Worm (Caenorhabditis elegans): ENCODE measurements around the gene Y48D7A.1.

Gene Y48D7A.1

ce11 chrX:2983996-2984395, 25.3 kb upstream of the Y48D7A.1 start, which contains the start of gene osm-5:
Gene osm-5 (plus strand): TSS chrX:2984263.
- TF ChIP-seq unc-120 (tag; optimal IDR thresholded peaks at IDR 0.05; ENCODE audit: poor library complexity, severe bottlenecking) = no peak

ce11 chrX:2990145-2990544, 19.1 kb upstream of the Y48D7A.1 start:
- no peak for TF ChIP-seq tbx-8 (GFP tag; optimal IDR thresholded peaks at IDR 0.05)
- TF ChIP-seq mab-5 (tag; optimal IDR thresholded peaks at IDR 0.05) = no peak
- TF ChIP-seq drap-1 (GFP tag; optimal IDR thresholded peaks at IDR 0.05) = no peak
- TF ChIP-seq lin-13 (tag; optimal IDR thresholded peaks at IDR 0.05) = no peak
- no peak for TF ChIP-seq sptf-1 (tag; optimal IDR thresholded peaks at IDR 0.05)
- no peak for TF ChIP-seq elt-3 (tag; optimal IDR thresholded peaks at IDR 0.05)
- TF ChIP-seq sem-2 (GFP tag; optimal IDR thresholded peaks at IDR 0.05) = no peak
- TF ChIP-seq nhr-76 (tag; optimal IDR thresholded peaks at IDR 0.05) = no peak

ce11 chrX:2996318-2996717, 13.0 kb upstream of the Y48D7A.1 start:
- no peak for TF ChIP-seq unc-39 (tag; optimal IDR thresholded peaks at IDR 0.05)
- no peak for TF ChIP-seq nhr-76 (tag; optimal IDR thresholded peaks at IDR 0.05)
- TF ChIP-seq lin-32 (GFP tag; optimal IDR thresholded peaks at IDR 0.05) = no peak
- no peak for TF ChIP-seq mls-2 (tag; optimal IDR thresholded peaks at IDR 0.05)
- no peak for TF ChIP-seq sptf-1 (tag; optimal IDR thresholded peaks at IDR 0.05)
- TF ChIP-seq mep-1 (tag; optimal IDR thresholded peaks at IDR 0.05) = no peak
- no peak for TF ChIP-seq elt-3 (tag; optimal IDR thresholded peaks at IDR 0.05)
- no peak for TF ChIP-seq lin-13 (tag; optimal IDR thresholded peaks at IDR 0.05)
- TF ChIP-seq snpc-4 (tag; optimal IDR thresholded peaks at IDR 0.05) = no peak

ce11 chrX:2996976-2997399, 12.3 kb upstream of the Y48D7A.1 start:
- peak; percentile 91 for TF ChIP-seq drap-1 (GFP tag; optimal IDR thresholded peaks at IDR 0.05)
- no peak for TF ChIP-seq flh-1 (GFP tag; optimal IDR thresholded peaks at IDR 0.05)
- peak; percentile 34 for TF ChIP-seq elt-1 (tag; optimal IDR thresholded peaks at IDR 0.05; ENCODE audit: borderline replicate concordance, insufficient read depth)
- TF ChIP-seq elt-3 (tag; optimal IDR thresholded peaks at IDR 0.05) = peak; percentile 91
- peak; percentile 94 for TF ChIP-seq mab-5 (tag; optimal IDR thresholded peaks at IDR 0.05)
- peak; percentile 60 for TF ChIP-seq nhr-76 (tag; optimal IDR thresholded peaks at IDR 0.05)
- TF ChIP-seq unc-120 (tag; optimal IDR thresholded peaks at IDR 0.05; ENCODE audit: poor library complexity, severe bottlenecking) = peak; percentile 94
- no peak for TF ChIP-seq mls-2 (tag; optimal IDR thresholded peaks at IDR 0.05)
- TF ChIP-seq pha-4 (tag; optimal IDR thresholded peaks at IDR 0.05) = peak; percentile 97
- TF ChIP-seq unc-39 (tag; optimal IDR thresholded peaks at IDR 0.05) = peak; percentile 61
- no peak for TF ChIP-seq bed-3 (GFP tag; optimal IDR thresholded peaks at IDR 0.05)
- TF ChIP-seq ces-1 (GFP tag; optimal IDR thresholded peaks at IDR 0.05) = peak; percentile 99
- peak; percentile 53 for TF ChIP-seq nhr-28 (tag; optimal IDR thresholded peaks at IDR 0.05)
- no peak for TF ChIP-seq snpc-4 (tag; optimal IDR thresholded peaks at IDR 0.05)
- TF ChIP-seq sptf-1 (tag; optimal IDR thresholded peaks at IDR 0.05) = peak; percentile 87
- TF ChIP-seq nhr-2 (tag; optimal IDR thresholded peaks at IDR 0.05) = peak; percentile 58
- peak; percentile 46 for TF ChIP-seq M03D4.4 (tag; optimal IDR thresholded peaks at IDR 0.05)
- peak; percentile 72 for TF ChIP-seq hlh-1 (tag; optimal IDR thresholded peaks at IDR 0.05)
- no peak for TF ChIP-seq lin-32 (GFP tag; optimal IDR thresholded peaks at IDR 0.05)
- peak; percentile 68 for TF ChIP-seq ceh-83 (GFP tag; optimal IDR thresholded peaks at IDR 0.05)
- peak; percentile 6 for TF ChIP-seq zip-8 (tag; optimal IDR thresholded peaks at IDR 0.05)
- peak; percentile 32 for TF ChIP-seq ceh-43 (GFP tag; optimal IDR thresholded peaks at IDR 0.05)
- TF ChIP-seq nhr-12 (tag; optimal IDR thresholded peaks at IDR 0.05) = peak; percentile 41
- TF ChIP-seq lsy-2 (tag; optimal IDR thresholded peaks at IDR 0.05) = peak; percentile 89
- TF ChIP-seq lin-13 (tag; optimal IDR thresholded peaks at IDR 0.05) = peak; percentile 72
- TF ChIP-seq unc-62 (GFP tag; optimal IDR thresholded peaks at IDR 0.05) = peak; percentile 92
- peak; percentile 90 for TF ChIP-seq ztf-11 (tag; optimal IDR thresholded peaks at IDR 0.05)
- TF ChIP-seq blmp-1 (tag; optimal IDR thresholded peaks at IDR 0.05) = no peak
- no peak for TF ChIP-seq tbx-8 (GFP tag; optimal IDR thresholded peaks at IDR 0.05)
- TF ChIP-seq nhr-237 (tag; optimal IDR thresholded peaks at IDR 0.05) = peak; percentile 100
- peak; percentile 89 for TF ChIP-seq mep-1 (tag; optimal IDR thresholded peaks at IDR 0.05)
- no peak for TF ChIP-seq ham-2 (GFP tag; optimal IDR thresholded peaks at IDR 0.05)
- TF ChIP-seq ceh-39 (tag; optimal IDR thresholded peaks at IDR 0.05) = peak; percentile 97
- TF ChIP-seq sem-2 (GFP tag; optimal IDR thresholded peaks at IDR 0.05) = no peak
- peak; percentile 81 for TF ChIP-seq cnd-1 (tag; optimal IDR thresholded peaks at IDR 0.05)
